Worm (Caenorhabditis elegans) whole organism, late embryonic: Measurements from ENCODE around the gene W02D7.5.

Experiments used
- F13H6.1 ChIP-seq: sonication (generic microtip); optimal IDR thresholded peaks from 2 replicates; lab custom pipeline; 2016; ENCODE audit warnings: missing genetic modification characterization, missing compliant biosample characterization
- ceh-24 ChIP-seq: sonication (generic microtip); optimal IDR thresholded peaks from 2 replicates; lab custom pipeline; 2016; ENCODE audit warnings: mild to moderate bottlenecking, missing genetic modification characterization, missing compliant biosample characterization
- hlh-13 ChIP-seq: fragments of 200-800 bp; sonication (Bioruptor generic); optimal IDR thresholded peaks from 2 replicates; lab custom pipeline; 2018; ENCODE audit warnings: mild to moderate bottlenecking, missing genetic modification characterization, missing compliant biosample characterization
- npax-4 ChIP-seq: sonication (generic microtip); optimal IDR thresholded peaks from 2 replicates; lab custom pipeline; 2016; ENCODE audit warnings: missing genetic modification characterization, missing compliant biosample characterization
- pha-4 ChIP-seq: fragments of 150-350 bp; optimal IDR thresholded peaks from 2 replicates; lab custom pipeline; 2018; ENCODE audit warnings: missing biosample characterization, missing genetic modification reagents, missing genetic modification characterization
- pqm-1 ChIP-seq: sonication (generic microtip); optimal IDR thresholded peaks from 2 replicates; lab custom pipeline; 2016; ENCODE audit warnings: missing genetic modification characterization, missing compliant biosample characterization
- sdc-2 ChIP-seq: sonication (generic microtip); optimal IDR thresholded peaks from 2 replicates; lab custom pipeline; 2016; ENCODE audit warnings: missing genotype, missing genetic modification characterization, missing compliant biosample characterization

ce11 chrV:8345436-8345835 lies 46.4 kb upstream of the W02D7.5 start, which contains the start of gene C08D8.1:
- TF ChIP-seq ceh-24 (tag; lab: Kevin White, UChicago) (no peak), pha-4 (no peak), hlh-13 (no peak), sdc-2 (no peak), npax-4 (tag; lab: Kevin White, UChicago) (no peak), F13H6.1 (tag; lab: Kevin White, UChicago) (no peak), pqm-1 (tag; lab: Kevin White, UChicago) (no peak)
